Fruit fly (Drosophila melanogaster): ENCODE measurements around the gene Nemp.
A peak's percentile ranks its signal among the peaks of the same experiment; 100 is the strongest.

Gene Nemp

dm6 chrX:16655724-16656235, 965 bp upstream of the Nemp start:
- TF ChIP-seq chn (GFP tag; optimal IDR thresholded peaks at IDR 0.05) (no peak), Atf-2 (GFP tag; optimal IDR thresholded peaks at IDR 0.05) (no peak), Usf (GFP tag; optimal IDR thresholded peaks at IDR 0.05) (no peak), CG13424 (tag; optimal IDR thresholded peaks at IDR 0.05) (no peak), CG3407 (GFP tag; optimal IDR thresholded peaks at IDR 0.05) (no peak), CG7786 (GFP tag; optimal IDR thresholded peaks at IDR 0.05) (no peak), CG16813 (GFP tag; IDR thresholded peaks at IDR 0.05; ENCODE audit: partially characterized antibody) (no peak), Mad (GFP tag; optimal IDR thresholded peaks at IDR 0.05) (no peak), CG2875 (GFP tag; optimal IDR thresholded peaks at IDR 0.05) (no peak), fu2 (GFP tag; optimal IDR thresholded peaks at IDR 0.05) (no peak), Hand (GFP tag; optimal IDR thresholded peaks at IDR 0.05) (peak; percentile 7), YL-1 (GFP tag; optimal IDR thresholded peaks at IDR 0.05) (no peak), trem (tag; optimal IDR thresholded peaks at IDR 0.05) (peak; percentile 16), CG12391 (tag; optimal IDR thresholded peaks at IDR 0.05) (no peak), crc (GFP tag; optimal IDR thresholded peaks at IDR 0.05) (no peak), CG10543 (GFP tag; optimal IDR thresholded peaks at IDR 0.05) (peak; percentile 75), Opbp (GFP tag; IDR thresholded peaks at IDR 0.05; ENCODE audit: partially characterized antibody) (no peak), Sox100B (GFP tag; optimal IDR thresholded peaks at IDR 0.05) (no peak), NfI (GFP tag; optimal IDR thresholded peaks at IDR 0.05) (peak; percentile 2), CG13894 (tag; optimal IDR thresholded peaks at IDR 0.05) (peak; percentile 67), CG12942 (GFP tag; optimal IDR thresholded peaks at IDR 0.05) (no peak), CG13624 (GFP tag; optimal IDR thresholded peaks at IDR 0.05) (no peak), lab (GFP tag; optimal IDR thresholded peaks at IDR 0.05) (peak; percentile 59), CG14050 (GFP tag; IDR thresholded peaks at IDR 0.05) (no peak), CG31365 (tag; optimal IDR thresholded peaks at IDR 0.05) (peak; percentile 86), fru (optimal IDR thresholded peaks at IDR 0.05) (no peak), NK7.1 (GFP tag; optimal IDR thresholded peaks at IDR 0.05) (no peak), CG17361 (GFP tag; IDR thresholded peaks at IDR 0.05) (no peak), HLH54F (GFP tag; optimal IDR thresholded peaks at IDR 0.05) (no peak), lov (optimal IDR thresholded peaks at IDR 0.05) (no peak), lov (GFP tag; IDR thresholded peaks at IDR 0.05) (no peak), CG14860 (GFP tag; IDR thresholded peaks at IDR 0.05; ENCODE audit: partially characterized antibody) (no peak), D (optimal IDR thresholded peaks at IDR 0.05) (no peak), D (GFP tag; optimal IDR thresholded peaks at IDR 0.05) (peak; percentile 11), CG5180 (GFP tag; optimal IDR thresholded peaks at IDR 0.05) (no peak), CG12155 (GFP tag; optimal IDR thresholded peaks at IDR 0.05) (no peak), CG11456 (GFP tag; IDR thresholded peaks at IDR 0.05) (no peak), CG6254 (GFP tag; optimal IDR thresholded peaks at IDR 0.05) (no peak), gce (GFP tag; IDR thresholded peaks at IDR 0.05) (no peak), pho (GFP tag; optimal IDR thresholded peaks at IDR 0.05) (no peak), NC2β (GFP tag; optimal IDR thresholded peaks at IDR 0.05) (peak; percentile 13), Elba2 (GFP tag; optimal IDR thresholded peaks at IDR 0.05) (peak; percentile 97), GATAe (GFP tag; conservative IDR thresholded peaks at IDR 0.05) (no peak), stc (GFP tag; IDR thresholded peaks at IDR 0.05) (no peak), hbn (GFP tag; IDR thresholded peaks at IDR 0.05; ENCODE audit: partially characterized antibody) (no peak), bab2 (GFP tag; optimal IDR thresholded peaks at IDR 0.05) (peak; percentile 2), maf-S (GFP tag; optimal IDR thresholded peaks at IDR 0.05) (no peak), da (GFP tag; optimal IDR thresholded peaks at IDR 0.05) (no peak), nerfin-1 (tag; optimal IDR thresholded peaks at IDR 0.05) (peak; percentile 5), Dref (GFP tag; IDR thresholded peaks at IDR 0.05) (no peak), Mes4 (GFP tag; optimal IDR thresholded peaks at IDR 0.05) (no peak), az2 (GFP tag; optimal IDR thresholded peaks at IDR 0.05) (no peak)

All from whole organism, embryonic.